Worm (Caenorhabditis elegans) whole organism, early embryonic: ENCODE data around the gene srt-16.

Source experiments
- ama-1 ChIP-seq: fragments of 150-350 bp; optimal IDR thresholded peaks from 2 replicates; lab custom pipeline; 2014
- ceh-13 ChIP-seq: fragments of 200-800 bp; sonication (Bioruptor generic); optimal IDR thresholded peaks from 2 replicates; lab custom pipeline; 2018; ENCODE audit warnings: mild to moderate bottlenecking, missing genetic modification characterization, missing compliant biosample characterization
- ceh-36 ChIP-seq: sonication (generic microtip); optimal IDR thresholded peaks from 2 replicates; lab custom pipeline; 2016; ENCODE audit warnings: missing genetic modification characterization, inconsistent platforms, missing compliant biosample characterization
- ets-7 ChIP-seq: sonication (generic microtip); optimal IDR thresholded peaks from 2 replicates; lab custom pipeline; 2016; ENCODE audit warnings: missing genotype, missing genetic modification characterization, missing compliant biosample characterization
- flt-1 ChIP-seq: fragments of 200-800 bp; sonication (Bioruptor generic); IDR thresholded peaks from 2 replicates; pipeline ENCODE4 v1.3.6; 2022; ENCODE audit warnings: missing genetic modification characterization, missing compliant biosample characterization
- hmg-4 ChIP-seq: fragments of 200-800 bp; sonication (Bioruptor generic); optimal IDR thresholded peaks from 2 replicates; lab custom pipeline; 2018; ENCODE audit warnings: mild to moderate bottlenecking, missing genetic modification characterization, missing compliant biosample characterization
- hnd-1 ChIP-seq: sonication (generic microtip); optimal IDR thresholded peaks from 2 replicates; lab custom pipeline; 2016; ENCODE audit warnings: missing genetic modification characterization, missing compliant biosample characterization
- scrt-1 ChIP-seq: fragments of 200-800 bp; sonication (Bioruptor generic); IDR thresholded peaks from 2 replicates; pipeline ENCODE4 v1.3.6; 2022; ENCODE audit warnings: missing genetic modification characterization, missing compliant biosample characterization
- sea-1 ChIP-seq: fragments of 200-800 bp; sonication (Bioruptor generic); conservative IDR thresholded peaks from 2 replicates; pipeline ENCODE4 v1.3.6; 2022; ENCODE audit warnings: missing genetic modification characterization, missing compliant biosample characterization
- tbx-37 ChIP-seq: fragments of 200-800 bp; sonication (Bioruptor generic); conservative IDR thresholded peaks from 2 replicates; pipeline ENCODE4 v1.3.6; 2022; ENCODE audit warnings: missing genetic modification reagents, missing genetic modification characterization, missing compliant biosample characterization

- TF ChIP-seq hnd-1 (no peak), ets-7 (tag; lab: Kevin White, UChicago) (no peak), ama-1 (lab: Kevin White, UChicago) (no peak), sea-1 (GFP tag; lab: Robert Waterston, UW) (no peak), ceh-36 (tag; lab: Kevin White, UChicago) (no peak), flt-1 (GFP tag; lab: Robert Waterston, UW) (no peak), hmg-4 (GFP tag; lab: Kevin White, UChicago) (no peak), ceh-13 (no peak), scrt-1 (no peak), tbx-37 (no peak)
Observed at ce11 chrV:3107450-3107849, 43.1 kb upstream of the srt-16 start, which contains the start of gene str-68.
